Fruit fly (Drosophila melanogaster) whole organism, embryonic: ENCODE results near the gene CG2129.
A peak's percentile ranks its signal among the peaks of the same experiment; 100 is the strongest.

Experiments used
- Adf1 ChIP-seq: fragments of 200-800 bp; sonication (Bioruptor generic); IDR thresholded peaks from 2 replicates; pipeline ENCODE4 v1.3.6; 2022; ENCODE audit warnings: missing biosample characterization, missing genetic modification characterization
- Atf6 ChIP-seq: fragments of 200-800 bp; sonication (Bioruptor generic); IDR thresholded peaks from 2 replicates; pipeline ENCODE4 v1.3.6; 2022; ENCODE audit warnings: missing biosample characterization, missing genetic modification characterization
- B-H2 ChIP-seq: fragments of 200-800 bp; sonication (Bioruptor generic); optimal IDR thresholded peaks from 2 replicates; lab custom pipeline; 2018; ENCODE audit warnings: missing biosample characterization, mild to moderate bottlenecking, missing genetic modification characterization
- CG11093 ChIP-seq: fragments of 200-800 bp; sonication (Bioruptor generic); IDR thresholded peaks from 3 replicates; pipeline ENCODE4 v1.3.6; 2022; ENCODE audit warnings: missing biosample characterization, missing genetic modification characterization
- CG11696 ChIP-seq: fragments of 200-800 bp; sonication (Bioruptor generic); IDR thresholded peaks from 2 replicates; pipeline ENCODE4 v1.3.6; 2022; ENCODE audit warnings: missing biosample characterization, missing genetic modification characterization
- CG12071 ChIP-seq: fragments of 200-800 bp; sonication (Bioruptor generic); optimal IDR thresholded peaks from 3 replicates; lab custom pipeline; 2018; ENCODE audit warnings: missing biosample characterization, mild to moderate bottlenecking, missing genetic modification characterization
- CG1233 ChIP-seq: fragments of 200-800 bp; sonication (Bioruptor generic); optimal IDR thresholded peaks from 4 replicates; lab custom pipeline; 2018; ENCODE audit warnings: missing biosample characterization, mild to moderate bottlenecking, missing genetic modification characterization
- CG14667 ChIP-seq: fragments of 200-800 bp; sonication (Bioruptor generic); IDR thresholded peaks from 2 replicates; pipeline ENCODE4 v1.3.6; 2022; ENCODE audit warnings: missing biosample characterization, missing genetic modification characterization
- CG14710 ChIP-seq: fragments of 200-800 bp; sonication (Bioruptor generic); optimal IDR thresholded peaks from 3 replicates; lab custom pipeline; 2019; ENCODE audit warnings: missing biosample characterization, mild to moderate bottlenecking, missing genetic modification characterization, moderate library complexity
- CG17912 ChIP-seq: fragments of 200-800 bp; sonication (Bioruptor generic); optimal IDR thresholded peaks from 2 replicates; lab custom pipeline; 2018; ENCODE audit warnings: missing biosample characterization, mild to moderate bottlenecking, missing genetic modification characterization
- CG43689 ChIP-seq: fragments of 200-800 bp; sonication (Bioruptor generic); IDR thresholded peaks from 2 replicates; pipeline ENCODE4 v1.3.6; 2022; ENCODE audit warnings: missing biosample characterization, missing genetic modification characterization
- CG4730 ChIP-seq: fragments of 200-800 bp; sonication (Bioruptor generic); IDR thresholded peaks from 2 replicates; pipeline ENCODE4 v1.3.6; 2022; ENCODE audit warnings: missing biosample characterization, missing genetic modification characterization
- CG6791 ChIP-seq: fragments of 200-800 bp; sonication (Bioruptor generic); IDR thresholded peaks from 3 replicates; pipeline ENCODE4 v1.3.6; 2022; ENCODE audit warnings: missing biosample characterization, missing genetic modification characterization; ENCODE audit not compliant: partially characterized antibody
- CG7372 ChIP-seq: fragments of 200-800 bp; sonication (Bioruptor generic); IDR thresholded peaks from 2 replicates; pipeline ENCODE4 v1.3.6; 2022; ENCODE audit warnings: missing biosample characterization, missing genetic modification characterization
- CG7786 ChIP-seq: fragments of 200-800 bp; sonication (Bioruptor generic); optimal IDR thresholded peaks from 2 replicates; lab custom pipeline; 2016; ENCODE audit warnings: missing biosample characterization, missing genetic modification characterization
- CG7928 ChIP-seq: fragments of 200-800 bp; sonication (Bioruptor generic); optimal IDR thresholded peaks from 2 replicates; lab custom pipeline; 2017; ENCODE audit warnings: missing biosample characterization, mild to moderate bottlenecking, missing genetic modification characterization
- CTCF ChIP-seq: fragments of 200-800 bp; sonication (Bioruptor generic); optimal IDR thresholded peaks from 2 replicates; lab custom pipeline; 2017; ENCODE audit warnings: missing biosample characterization, mild to moderate bottlenecking, missing genetic modification characterization, moderate library complexity
- Dek ChIP-seq: fragments of 200-800 bp; sonication (Bioruptor generic); optimal IDR thresholded peaks from 3 replicates; lab custom pipeline; 2019; ENCODE audit warnings: missing biosample characterization, mild to moderate bottlenecking, missing genetic modification characterization, moderate library complexity
- GATAe ChIP-seq: fragments of 200-800 bp; sonication (Bioruptor generic); conservative IDR thresholded peaks from 2 replicates; pipeline ENCODE4 v1.3.6; 2022; ENCODE audit warnings: missing biosample characterization, missing genetic modification characterization
- HLH3B ChIP-seq: fragments of 200-800 bp; sonication (Bioruptor generic); IDR thresholded peaks from 2 replicates; pipeline ENCODE4 v1.3.6; 2022; ENCODE audit warnings: missing biosample characterization, missing genetic modification characterization
- HLH4C ChIP-seq: fragments of 200-800 bp; sonication (Bioruptor generic); IDR thresholded peaks from 3 replicates; pipeline ENCODE4 v1.3.6; 2022; ENCODE audit warnings: missing biosample characterization, missing genetic modification characterization; ENCODE audit not compliant: partially characterized antibody
- HLH54F ChIP-seq: fragments of 200-800 bp; sonication (Bioruptor generic); optimal IDR thresholded peaks from 3 replicates; lab custom pipeline; 2016; ENCODE audit warnings: missing biosample characterization, missing genetic modification characterization
- Hand ChIP-seq: fragments of 200-800 bp; sonication (Bioruptor generic); optimal IDR thresholded peaks from 2 replicates; lab custom pipeline; 2017; ENCODE audit warnings: mild to moderate bottlenecking, missing biosample characterization, missing genetic modification reagents, missing genetic modification characterization
- NC2α ChIP-seq: fragments of 200-800 bp; sonication (Bioruptor generic); optimal IDR thresholded peaks from 2 replicates; lab custom pipeline; 2016; ENCODE audit warnings: missing biosample characterization, missing genetic modification characterization
- Rx ChIP-seq: fragments of 200-800 bp; sonication (Bioruptor generic); IDR thresholded peaks from 2 replicates; pipeline ENCODE4 v1.3.6; 2022; ENCODE audit warnings: missing biosample characterization, missing genetic modification characterization
- Side ChIP-seq: fragments of 200-800 bp; sonication (Bioruptor generic); optimal IDR thresholded peaks from 2 replicates; lab custom pipeline; 2016; ENCODE audit warnings: missing biosample characterization, missing genetic modification characterization
- Trl ChIP-seq, 3 experiments: fragments of >200 bp in 2 of 3; fragments of 200-800 bp in 1 of 3; sonication (Bioruptor generic) in 1 of 3; optimal IDR thresholded peaks; 2 replicates in 1 of 3; 3 replicates in 2 of 3; lab custom pipeline; 2016 to 2017; ENCODE audit warnings: missing biosample characterization in 1 of 3, missing genetic modification characterization in 1 of 3
- aop ChIP-seq: fragments of 200-800 bp; sonication (Bioruptor generic); IDR thresholded peaks from 2 replicates; pipeline ENCODE4 v1.3.6; 2022; ENCODE audit warnings: missing biosample characterization, missing genetic modification characterization
- ase ChIP-seq: fragments of 200-800 bp; sonication (Bioruptor generic); IDR thresholded peaks from 3 replicates; pipeline ENCODE4 v1.3.6; 2022; ENCODE audit warnings: missing biosample characterization, missing genetic modification characterization
- cas ChIP-seq: fragments of 200-800 bp; sonication (Bioruptor generic); IDR thresholded peaks from 2 replicates; pipeline ENCODE4 v1.3.6; 2022; ENCODE audit warnings: missing biosample characterization, missing genetic modification characterization
- caup ChIP-seq: fragments of 200-800 bp; sonication (Bioruptor generic); optimal IDR thresholded peaks from 3 replicates; lab custom pipeline; 2017; ENCODE audit warnings: missing biosample characterization, mild to moderate bottlenecking, missing genetic modification characterization, moderate library complexity; ENCODE audit not compliant: severe bottlenecking
- ci ChIP-seq: fragments of 200-800 bp; sonication (Bioruptor generic); IDR thresholded peaks from 3 replicates; pipeline ENCODE4 v1.3.6; 2022; ENCODE audit warnings: missing biosample characterization, missing genetic modification characterization
- crol ChIP-seq: fragments of 200-800 bp; sonication (Bioruptor generic); IDR thresholded peaks from 2 replicates; pipeline ENCODE4 v1.3.6; 2022; ENCODE audit warnings: missing biosample characterization, missing genetic modification characterization
- cwo ChIP-seq: fragments of 200-800 bp; sonication (Bioruptor generic); optimal IDR thresholded peaks from 3 replicates; lab custom pipeline; 2017; ENCODE audit warnings: missing biosample characterization, missing genetic modification characterization, mild to moderate bottlenecking, moderate library complexity, missing genetic modification reagents
- disco-r ChIP-seq: fragments of 200-800 bp; sonication (Bioruptor generic); optimal IDR thresholded peaks from 2 replicates; lab custom pipeline; 2016; ENCODE audit warnings: missing biosample characterization, missing genetic modification characterization
- dysf ChIP-seq: fragments of 200-800 bp; sonication (Bioruptor generic); IDR thresholded peaks from 3 replicates; pipeline ENCODE4 v1.3.6; 2022; ENCODE audit warnings: missing biosample characterization, missing genetic modification characterization
- ems ChIP-seq: fragments of 200-800 bp; sonication (Bioruptor generic); optimal IDR thresholded peaks from 3 replicates; lab custom pipeline; 2016; ENCODE audit warnings: missing biosample characterization, missing genetic modification characterization
- gfzf ChIP-seq: fragments of 200-800 bp; sonication (Bioruptor generic); optimal IDR thresholded peaks from 2 replicates; lab custom pipeline; 2016; ENCODE audit warnings: missing biosample characterization, mild to moderate bottlenecking, missing genetic modification characterization, moderate library complexity
- jing ChIP-seq: fragments of 200-800 bp; sonication (Bioruptor generic); optimal IDR thresholded peaks from 2 replicates; lab custom pipeline; 2018; ENCODE audit warnings: missing biosample characterization, mild to moderate bottlenecking, missing genetic modification characterization
- knrl ChIP-seq: fragments of 200-800 bp; sonication (Bioruptor generic); IDR thresholded peaks from 3 replicates; pipeline ENCODE4 v1.3.6; 2022; ENCODE audit warnings: missing biosample characterization, missing genetic modification characterization; ENCODE audit not compliant: partially characterized antibody
- nom ChIP-seq: fragments of 200-800 bp; sonication (Bioruptor generic); optimal IDR thresholded peaks from 2 replicates; lab custom pipeline; 2017; ENCODE audit warnings: missing biosample characterization, missing genetic modification characterization, mild to moderate bottlenecking, moderate library complexity, missing genetic modification reagents
- pita ChIP-seq: fragments of 200-800 bp; sonication (Bioruptor generic); optimal IDR thresholded peaks from 2 replicates; lab custom pipeline; 2017; ENCODE audit warnings: missing biosample characterization, mild to moderate bottlenecking, missing genetic modification characterization
- repo ChIP-seq: fragments of 200-800 bp; sonication (Bioruptor generic); optimal IDR thresholded peaks from 2 replicates; lab custom pipeline; 2016; ENCODE audit warnings: missing biosample characterization, missing genetic modification characterization
- salm ChIP-seq: fragments of 200-800 bp; sonication (Bioruptor generic); optimal IDR thresholded peaks from 2 replicates; lab custom pipeline; 2018; ENCODE audit warnings: missing biosample characterization, mild to moderate bottlenecking, missing genetic modification characterization
- shn ChIP-seq: fragments of 200-800 bp; sonication (Bioruptor generic); optimal IDR thresholded peaks from 3 replicates; lab custom pipeline; 2016; ENCODE audit warnings: missing biosample characterization, missing genetic modification characterization
- sqz ChIP-seq: fragments of 200-800 bp; sonication (Bioruptor generic); optimal IDR thresholded peaks from 3 replicates; lab custom pipeline; 2018; ENCODE audit warnings: missing biosample characterization, mild to moderate bottlenecking, missing genetic modification characterization
- tap ChIP-seq: fragments of 200-800 bp; optimal IDR thresholded peaks from 3 replicates; lab custom pipeline; 2019; ENCODE audit warnings: missing biosample characterization, mild to moderate bottlenecking, missing genetic modification characterization, moderate library complexity
- zf30C ChIP-seq: fragments of 200-800 bp; sonication (Bioruptor generic); optimal IDR thresholded peaks from 3 replicates; lab custom pipeline; 2018; ENCODE audit warnings: missing biosample characterization, mild to moderate bottlenecking, missing genetic modification characterization
- zfh2 ChIP-seq: fragments of 200-800 bp; sonication (Bioruptor generic); optimal IDR thresholded peaks from 2 replicates; lab custom pipeline; 2016; ENCODE audit warnings: missing biosample characterization, missing genetic modification characterization

The CG2129 gene

DNA sequence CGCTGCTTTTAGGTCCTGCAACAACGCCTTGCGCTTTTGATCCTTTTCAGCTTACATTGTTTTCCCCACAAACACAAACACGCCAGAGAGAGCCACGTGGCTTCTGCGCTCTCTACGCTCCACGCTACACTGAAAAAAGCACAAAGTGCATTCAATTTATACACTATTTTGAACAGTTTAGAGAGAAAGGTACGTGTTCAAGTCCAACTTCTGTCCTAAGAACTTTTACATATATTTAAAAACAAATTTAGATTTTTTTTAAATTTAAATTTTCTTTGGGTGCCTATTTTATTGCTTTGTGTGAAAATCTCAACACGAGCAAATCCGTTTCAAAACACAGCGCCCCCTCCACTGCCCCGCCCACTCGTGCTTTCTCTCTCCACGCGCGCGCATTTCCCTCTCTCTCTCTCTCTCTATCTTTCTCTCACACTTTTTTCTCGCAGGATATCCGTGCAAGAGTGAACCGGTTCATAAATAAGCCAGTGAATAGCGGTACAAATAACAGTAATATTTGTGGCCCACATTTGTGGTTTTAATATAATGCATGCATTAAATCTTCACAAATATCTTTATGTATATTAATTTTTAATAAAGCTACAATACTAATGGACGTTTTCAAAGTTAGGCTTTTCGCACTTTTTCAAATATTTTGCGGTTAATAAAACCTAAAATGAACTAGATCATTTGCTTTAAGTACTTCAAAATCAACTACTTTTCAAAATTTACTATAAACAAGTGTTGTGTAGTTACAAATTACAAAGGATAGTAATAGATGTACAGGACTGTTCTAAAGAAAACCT, 45.4 kb upstream of the CG2129 start (continued):
- TF ChIP-seq CG4730 (GFP tag; lab: Robert Waterston, UW) (peak; percentile 80), jing (GFP tag; lab: Kevin White, UChicago) (peak; percentile 20), Trl (optimal IDR thresholded peaks at IDR 0.05; lab: Kevin White, UChicago) (peak; percentile 60 to 61), Trl (GFP tag; optimal IDR thresholded peaks at IDR 0.05; lab: Kevin White, UChicago) (peak; percentile 49), caup (GFP tag; lab: Kevin White, UChicago) (peak; percentile 87), CG43689 (peak; percentile 63), CG7786 (peak; percentile 42), Hand (peak; percentile 84), Dek (peak; percentile 86), repo (GFP tag; lab: Kevin White, UChicago) (no peak), cas (GFP tag; lab: Robert Waterston, UW) (0 out of 2 replicates have a peak, but pooled peaks have one; percentile 45), disco-r (no peak), gfzf (no peak), zf30C (GFP tag; lab: Kevin White, UChicago) (peak; percentile 70), Adf1 (peak; percentile 63), Atf6 (peak; percentile 93), Side (GFP tag; lab: Kevin White, UChicago) (peak; percentile 57), CG7372 (GFP tag; lab: Robert Waterston, UW) (peak; percentile 80), NC2α (GFP tag; lab: Kevin White, UChicago) (peak; percentile 11), tap (tag; lab: Kevin White, UChicago) (peak; percentile 81), ci (GFP tag; lab: Robert Waterston, UW) (peak; percentile 95), CTCF (peak; percentile 31), HLH4C (GFP tag; lab: Robert Waterston, UW) (no peak), GATAe (peak; percentile 21; the same call in 1 of the 2 replicates), CG11093 (GFP tag; lab: Robert Waterston, UW) (peak; percentile 58; the same call in 2 of the 3 replicates), CG14667 (GFP tag; lab: Robert Waterston, UW) (peak; percentile 71), B-H2 (GFP tag; lab: Kevin White, UChicago) (peak; percentile 31), ase (GFP tag; lab: Robert Waterston, UW) (peak; percentile 75), CG11696 (GFP tag; lab: Robert Waterston, UW) (peak; percentile 85), crol (no peak), salm (tag; lab: Kevin White, UChicago) (peak; percentile 67), nom (GFP tag; lab: Kevin White, UChicago) (peak; percentile 20), shn (no peak), aop (no peak), CG1233 (GFP tag; lab: Kevin White, UChicago) (peak; percentile 70), HLH54F (GFP tag; lab: Kevin White, UChicago) (peak; percentile 49), CG7928 (GFP tag; lab: Kevin White, UChicago) (no peak), CG12071 (peak; percentile 71), pita (no peak), sqz (GFP tag; lab: Kevin White, UChicago) (peak; percentile 55), cwo (GFP tag; lab: Kevin White, UChicago) (peak; percentile 84), dysf (peak; percentile 90), CG14710 (tag; lab: Kevin White, UChicago) (peak; percentile 68), ems (GFP tag; lab: Kevin White, UChicago) (peak; percentile 58), CG17912 (GFP tag; lab: Kevin White, UChicago) (no peak), HLH3B (GFP tag; lab: Robert Waterston, UW) (peak; percentile 92), Rx (GFP tag; lab: Robert Waterston, UW) (peak; percentile 82), CG6791 (GFP tag; lab: Robert Waterston, UW) (no peak), zfh2 (GFP tag; lab: Kevin White, UChicago) (peak; percentile 43), knrl (GFP tag; lab: Robert Waterston, UW) (no peak)
